Fruit fly (Drosophila melanogaster): ENCODE data around the gene Ccp84Ab.

The Ccp84Ab gene

dm6 chr3R:6684145-6684544 is 18.5 kb downstream of the Ccp84Ab start, which contains the start of gene Edg84A:
Gene Edg84A (plus strand): TSS chr3R:6684445.
- TF ChIP-seq Hr39 (GFP tag; optimal IDR thresholded peaks at IDR 0.05), result no peak
- no peak for TF ChIP-seq CG6854 (GFP tag; optimal IDR thresholded peaks at IDR 0.05)
- no peak for TF ChIP-seq spab (GFP tag; optimal IDR thresholded peaks at IDR 0.05)
- TF ChIP-seq cyc (GFP tag; optimal IDR thresholded peaks at IDR 0.05), result no peak
- no peak for TF ChIP-seq Ets96B (tag; optimal IDR thresholded peaks at IDR 0.05)
- TF ChIP-seq CG31627 (GFP tag; optimal IDR thresholded peaks at IDR 0.05), result no peak
- no peak for TF ChIP-seq CG6808 (GFP tag; optimal IDR thresholded peaks at IDR 0.05)
- no peak for TF ChIP-seq CG8319 (GFP tag; optimal IDR thresholded peaks at IDR 0.05)
- TF ChIP-seq CG4318 (GFP tag; optimal IDR thresholded peaks at IDR 0.05), result no peak
- TF ChIP-seq CG34406 (GFP tag; optimal IDR thresholded peaks at IDR 0.05), result no peak
- TF ChIP-seq CG3032 (tag; optimal IDR thresholded peaks at IDR 0.05), result no peak
- TF ChIP-seq eg (GFP tag; IDR thresholded peaks at IDR 0.05), result no peak
- TF ChIP-seq CG10669 (GFP tag; optimal IDR thresholded peaks at IDR 0.05), result no peak
- TF ChIP-seq CG9139 (GFP tag; optimal IDR thresholded peaks at IDR 0.05), result no peak
- TF ChIP-seq vri (GFP tag; optimal IDR thresholded peaks at IDR 0.05), result no peak
- TF ChIP-seq CG10631 (GFP tag; optimal IDR thresholded peaks at IDR 0.05), result no peak

dm6 chr3R:6683671-6684070 is 19.0 kb downstream of the Ccp84Ab start:
- TF ChIP-seq Blimp-1 (GFP tag; optimal IDR thresholded peaks at IDR 0.05) (peak; percentile 69), CG8119 (GFP tag; IDR thresholded peaks at IDR 0.05) (no peak)

dm6 chr3R:6683135-6683534 is 19.5 kb downstream of the Ccp84Ab start:
- TF ChIP-seq CG11762 (GFP tag; optimal IDR thresholded peaks at IDR 0.05; ENCODE audit: insufficient read depth) (no peak), CG6808 (GFP tag; optimal IDR thresholded peaks at IDR 0.05) (no peak), CG6792 (GFP tag; optimal IDR thresholded peaks at IDR 0.05) (no peak), Lpt (GFP tag; optimal IDR thresholded peaks at IDR 0.05) (no peak)

- TF ChIP-seq fkh (GFP tag; optimal IDR thresholded peaks at IDR 0.05) (peak; percentile 47), CG6276 (GFP tag; optimal IDR thresholded peaks at IDR 0.05) (no peak), ss (GFP tag; optimal IDR thresholded peaks at IDR 0.05) (no peak), Blimp-1 (GFP tag; optimal IDR thresholded peaks at IDR 0.05) (no peak), Eip78C (GFP tag) (no peak), CG8119 (GFP tag; IDR thresholded peaks at IDR 0.05) (no peak)
Observed at dm6 chr3R:6678480-6678879, 24.2 kb downstream of the Ccp84Ab start, which contains the start of gene lab. Gene lab (minus strand): TSS chr3R:6678590.

- TF ChIP-seq CG11294 (GFP tag; IDR thresholded peaks at IDR 0.05) (no peak), achi (GFP tag; optimal IDR thresholded peaks at IDR 0.05) (peak; percentile 19), CG9139 (GFP tag; optimal IDR thresholded peaks at IDR 0.05) (no peak), Hr4 (GFP tag; optimal IDR thresholded peaks at IDR 0.05) (no peak), CG8119 (GFP tag; IDR thresholded peaks at IDR 0.05) (no peak), CG8319 (GFP tag; optimal IDR thresholded peaks at IDR 0.05) (no peak), CG32006 (GFP tag; optimal IDR thresholded peaks at IDR 0.05) (no peak), Ets96B (tag; optimal IDR thresholded peaks at IDR 0.05) (no peak), svp (GFP tag) (no peak), topi (GFP tag; optimal IDR thresholded peaks at IDR 0.05) (peak; percentile 31), CG4318 (GFP tag; optimal IDR thresholded peaks at IDR 0.05) (no peak), CG3919 (GFP tag; optimal IDR thresholded peaks at IDR 0.05) (peak; percentile 23), CG15336 (GFP tag; IDR thresholded peaks at IDR 0.05) (no peak), OdsH (GFP tag; optimal IDR thresholded peaks at IDR 0.05) (peak; percentile 10), Smox (GFP tag; optimal IDR thresholded peaks at IDR 0.05) (peak; percentile 15), eg (GFP tag; IDR thresholded peaks at IDR 0.05) (no peak), pdm3 (GFP tag; optimal IDR thresholded peaks at IDR 0.05) (no peak), CG16779 (tag; optimal IDR thresholded peaks at IDR 0.05) (no peak), ss (GFP tag; optimal IDR thresholded peaks at IDR 0.05) (peak in 1 of 2 experiments; percentile 4), Hr39 (GFP tag; optimal IDR thresholded peaks at IDR 0.05) (peak; percentile 26), fkh (GFP tag; optimal IDR thresholded peaks at IDR 0.05) (no peak), fd59A (GFP tag; optimal IDR thresholded peaks at IDR 0.05) (no peak), CG1621 (tag; optimal IDR thresholded peaks at IDR 0.05) (no peak), CG6163 (GFP tag; IDR thresholded peaks at IDR 0.05) (no peak), Met (GFP tag; optimal IDR thresholded peaks at IDR 0.05) (peak; percentile 46), dac (GFP tag; optimal IDR thresholded peaks at IDR 0.05) (no peak), Gug (GFP tag; IDR thresholded peaks at IDR 0.05) (no peak), Eip93F (GFP tag; optimal IDR thresholded peaks at IDR 0.05) (no peak), spab (GFP tag; optimal IDR thresholded peaks at IDR 0.05) (peak; percentile 5)
Observed at dm6 chr3R:6674548-6674947, 28.1 kb downstream of the Ccp84Ab start.

Measured in whole organism, prepupa.